Worm (Caenorhabditis elegans): ENCODE measurements around the gene fbxc-54.
A peak's percentile ranks its signal among the peaks of the same experiment; 100 is the strongest.

fbxc-54 gene

DNA sequence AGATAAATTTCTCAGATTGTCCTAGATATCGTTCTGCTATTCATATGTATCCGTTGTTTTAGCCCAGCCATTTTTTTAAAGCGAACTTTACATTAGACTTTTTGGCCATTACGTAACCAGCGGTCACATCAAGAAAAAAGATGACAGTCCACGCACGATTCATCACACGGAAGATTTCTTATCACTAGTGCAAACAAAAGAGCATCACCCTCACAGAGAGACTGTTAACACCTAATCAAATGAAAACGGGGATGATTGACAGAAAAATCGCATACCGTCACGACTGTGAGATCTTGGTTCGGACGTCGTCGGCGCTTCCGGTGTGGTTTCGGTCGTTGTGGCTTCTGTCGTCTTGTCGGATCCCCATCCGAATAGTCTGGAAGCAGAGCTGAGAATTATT, 45.1 kb downstream of the fbxc-54 start:
- TF ChIP-seq aha-1 (tag; optimal IDR thresholded peaks at IDR 0.05) (no peak), lin-35 (GFP tag; optimal IDR thresholded peaks at IDR 0.05) (peak in 1 of 2 experiments; percentile 7)

DNA sequence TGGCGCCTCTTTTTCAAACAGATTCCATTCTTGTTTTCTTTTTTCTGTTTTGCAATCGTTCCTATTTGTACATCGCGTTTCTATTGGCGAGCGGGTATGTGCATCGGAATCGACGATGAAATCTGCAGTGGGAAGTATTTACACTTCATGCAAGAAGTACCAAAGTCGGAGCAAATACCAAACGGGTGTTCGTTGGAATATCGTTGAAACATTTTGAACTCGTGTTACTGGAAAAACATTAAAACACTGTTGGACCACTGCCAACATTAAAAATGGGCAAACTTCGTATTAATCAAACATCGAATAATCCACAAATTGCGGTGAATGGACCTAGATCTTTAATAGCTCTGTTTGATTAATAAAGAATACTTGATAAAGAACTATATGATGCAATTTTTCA, 47.6 kb downstream of the fbxc-54 start, which contains the start of gene C23H3.9:
C23H3.9 (minus strand) TSS at position 101 of the 400 bp plus-strand sequence.
- no peak for TF ChIP-seq fos-1 (tag; optimal IDR thresholded peaks at IDR 0.05)
- no peak for TF ChIP-seq nhr-77 (tag; optimal IDR thresholded peaks at IDR 0.05)
- no peak for TF ChIP-seq lin-39 (tag; optimal IDR thresholded peaks at IDR 0.05)
